Fruit fly (Drosophila melanogaster): ENCODE data around the gene mldr.

mldr gene

dm6 chrX:6267745-6268582 lies 23.1 kb upstream of the mldr start, which contains the start of gene Spt6:
TSS of gene Spt6 (plus strand) at chrX:6267797.
- TF ChIP-seq toe (GFP tag; optimal IDR thresholded peaks at IDR 0.05), result no peak
- TF ChIP-seq Mnt (GFP tag; optimal IDR thresholded peaks at IDR 0.05), result no peak
- peak; percentile 87 for TF ChIP-seq tj (GFP tag; optimal IDR thresholded peaks at IDR 0.05)
- TF ChIP-seq CG14711 (tag; optimal IDR thresholded peaks at IDR 0.05), result no peak
- TF ChIP-seq CG7045 (GFP tag; optimal IDR thresholded peaks at IDR 0.05), result no peak
- no peak for TF ChIP-seq CG11617 (GFP tag; optimal IDR thresholded peaks at IDR 0.05)
- TF ChIP-seq pad (GFP tag; optimal IDR thresholded peaks at IDR 0.05), result no peak
- no peak for TF ChIP-seq cnc (optimal IDR thresholded peaks at IDR 0.05)

- TF ChIP-seq CG7101 (tag; optimal IDR thresholded peaks at IDR 0.05), result no peak
- TF ChIP-seq Mnt (GFP tag; optimal IDR thresholded peaks at IDR 0.05), result peak; percentile 48
- TF ChIP-seq CG14711 (tag; optimal IDR thresholded peaks at IDR 0.05), result peak; percentile 3
- peak; percentile 17 for TF ChIP-seq tj (GFP tag; optimal IDR thresholded peaks at IDR 0.05)
- no peak for TF ChIP-seq cnc (optimal IDR thresholded peaks at IDR 0.05)
- no peak for TF ChIP-seq CG33017 (tag; optimal IDR thresholded peaks at IDR 0.05)
- TF ChIP-seq CG11617 (GFP tag; optimal IDR thresholded peaks at IDR 0.05), result no peak
- peak; percentile 11 for TF ChIP-seq ovo (GFP tag; optimal IDR thresholded peaks at IDR 0.05)
- TF ChIP-seq CG5204 (GFP tag; optimal IDR thresholded peaks at IDR 0.05), result no peak
- no peak for TF ChIP-seq CG1620 (GFP tag; optimal IDR thresholded peaks at IDR 0.05)
- TF ChIP-seq CG7045 (GFP tag; optimal IDR thresholded peaks at IDR 0.05), result no peak
- TF ChIP-seq pad (GFP tag; optimal IDR thresholded peaks at IDR 0.05), result no peak
- TF ChIP-seq Hr96 (GFP tag; optimal IDR thresholded peaks at IDR 0.05), result no peak
- no peak for TF ChIP-seq cic (GFP tag; optimal IDR thresholded peaks at IDR 0.05)
- TF ChIP-seq kay (GFP tag; ENCODE audit: borderline replicate concordance), result peak; percentile 55
- peak; percentile 47 for TF ChIP-seq bab1 (GFP tag; optimal IDR thresholded peaks at IDR 0.05)
- TF ChIP-seq toe (GFP tag; optimal IDR thresholded peaks at IDR 0.05), result no peak
- no peak for TF ChIP-seq Crg-1 (GFP tag; optimal IDR thresholded peaks at IDR 0.05)
Observed at dm6 chrX:6276590-6276989, 14.5 kb upstream of the mldr start, which contains the start of gene CG3566. TSS of gene CG3566 (minus strand) at chrX:6276724.

- TF ChIP-seq tj (GFP tag; optimal IDR thresholded peaks at IDR 0.05) (peak; percentile 41), CG11617 (GFP tag; optimal IDR thresholded peaks at IDR 0.05) (peak; percentile 38), bab1 (GFP tag; optimal IDR thresholded peaks at IDR 0.05) (peak; percentile 55), CG1620 (GFP tag; optimal IDR thresholded peaks at IDR 0.05) (peak; percentile 49), CG5204 (GFP tag; optimal IDR thresholded peaks at IDR 0.05) (no peak), Hr96 (GFP tag; optimal IDR thresholded peaks at IDR 0.05) (peak; percentile 42), toe (GFP tag; optimal IDR thresholded peaks at IDR 0.05) (no peak), cic (GFP tag; optimal IDR thresholded peaks at IDR 0.05) (peak; percentile 32), ovo (GFP tag; optimal IDR thresholded peaks at IDR 0.05) (peak; percentile 56), kay (GFP tag; ENCODE audit: borderline replicate concordance) (no peak), CG12768 (GFP tag; optimal IDR thresholded peaks at IDR 0.05) (peak; percentile 0), Crg-1 (GFP tag; optimal IDR thresholded peaks at IDR 0.05) (peak; percentile 20), Clk (GFP tag; optimal IDR thresholded peaks at IDR 0.05) (no peak), CG7045 (GFP tag; optimal IDR thresholded peaks at IDR 0.05) (no peak), Mnt (GFP tag; optimal IDR thresholded peaks at IDR 0.05) (peak; percentile 66), CG7101 (tag; optimal IDR thresholded peaks at IDR 0.05) (peak; percentile 67), CG14711 (tag; optimal IDR thresholded peaks at IDR 0.05) (no peak), CG33017 (tag; optimal IDR thresholded peaks at IDR 0.05) (peak; percentile 34), pad (GFP tag; optimal IDR thresholded peaks at IDR 0.05) (peak; percentile 65), cnc (optimal IDR thresholded peaks at IDR 0.05) (no peak)
Observed at dm6 chrX:6278879-6279628, 12.0 kb upstream of the mldr start.

dm6 chrX:6279629-6280073 lies 11.5 kb upstream of the mldr start, which contains the start of gene Ubi-p5E:
TSS of gene Ubi-p5E (minus strand) at chrX:6279647.
- no peak for TF ChIP-seq CG12768 (GFP tag; optimal IDR thresholded peaks at IDR 0.05)
- peak; percentile 71 for TF ChIP-seq tj (GFP tag; optimal IDR thresholded peaks at IDR 0.05)

dm6 chrX:6283470-6283869 lies 7.6 kb upstream of the mldr start, which contains the start of gene CG11700:
TSS of gene CG11700 (minus strand) at chrX:6283575.
- TF ChIP-seq Mnt (GFP tag; optimal IDR thresholded peaks at IDR 0.05), result no peak
- no peak for TF ChIP-seq cnc (optimal IDR thresholded peaks at IDR 0.05)
- TF ChIP-seq CG33017 (tag; optimal IDR thresholded peaks at IDR 0.05), result no peak
- TF ChIP-seq CG5204 (GFP tag; optimal IDR thresholded peaks at IDR 0.05), result no peak
- TF ChIP-seq tj (GFP tag; optimal IDR thresholded peaks at IDR 0.05), result peak; percentile 11
- peak; percentile 24 for TF ChIP-seq bab1 (GFP tag; optimal IDR thresholded peaks at IDR 0.05)

dm6 chrX:6287842-6288241 lies 3.3 kb upstream of the mldr start, which contains the start of the genes Top3beta and wuho:
TSS of gene Top3beta (minus strand) at chrX:6287990.
TSS of gene wuho (plus strand) at chrX:6288100.
- TF ChIP-seq CG7045 (GFP tag; optimal IDR thresholded peaks at IDR 0.05) (no peak), CG7101 (tag; optimal IDR thresholded peaks at IDR 0.05) (peak; percentile 68), CG11617 (GFP tag; optimal IDR thresholded peaks at IDR 0.05) (peak; percentile 37), kay (GFP tag; ENCODE audit: borderline replicate concordance) (no peak), Clk (GFP tag; optimal IDR thresholded peaks at IDR 0.05) (no peak), Crg-1 (GFP tag; optimal IDR thresholded peaks at IDR 0.05) (peak; percentile 47), Hr96 (GFP tag; optimal IDR thresholded peaks at IDR 0.05) (no peak), CG33017 (tag; optimal IDR thresholded peaks at IDR 0.05) (peak; percentile 20), ovo (GFP tag; optimal IDR thresholded peaks at IDR 0.05) (peak; percentile 57), CG1620 (GFP tag; optimal IDR thresholded peaks at IDR 0.05) (peak; percentile 51), cic (GFP tag; optimal IDR thresholded peaks at IDR 0.05) (peak; percentile 65), Mnt (GFP tag; optimal IDR thresholded peaks at IDR 0.05) (peak; percentile 96), bab1 (GFP tag; optimal IDR thresholded peaks at IDR 0.05) (peak; percentile 83), pad (GFP tag; optimal IDR thresholded peaks at IDR 0.05) (peak; percentile 72), tj (GFP tag; optimal IDR thresholded peaks at IDR 0.05) (peak; percentile 31), CG14711 (tag; optimal IDR thresholded peaks at IDR 0.05) (peak; percentile 44), toe (GFP tag; optimal IDR thresholded peaks at IDR 0.05) (no peak)

Data from whole organism, adult.